Fruit fly (Drosophila melanogaster) whole organism, embryonic: ENCODE measurements around the gene CG9776.

Experiments used
- CG11085 ChIP-seq: fragments of 200-800 bp; sonication (Bioruptor generic); IDR thresholded peaks from 2 replicates; pipeline ENCODE4 v1.3.6; 2022; ENCODE audit warnings: missing biosample characterization, missing genetic modification characterization
- CG11093 ChIP-seq: fragments of 200-800 bp; sonication (Bioruptor generic); IDR thresholded peaks from 3 replicates; pipeline ENCODE4 v1.3.6; 2022; ENCODE audit warnings: missing biosample characterization, missing genetic modification characterization
- CG11696 ChIP-seq: fragments of 200-800 bp; sonication (Bioruptor generic); IDR thresholded peaks from 2 replicates; pipeline ENCODE4 v1.3.6; 2022; ENCODE audit warnings: missing biosample characterization, missing genetic modification characterization
- CG12071 ChIP-seq: fragments of 200-800 bp; sonication (Bioruptor generic); optimal IDR thresholded peaks from 3 replicates; lab custom pipeline; 2018; ENCODE audit warnings: missing biosample characterization, mild to moderate bottlenecking, missing genetic modification characterization
- CG12391 ChIP-seq: fragments of 200-800 bp; sonication (Bioruptor generic); optimal IDR thresholded peaks from 3 replicates; lab custom pipeline; 2018; ENCODE audit warnings: missing biosample characterization, mild to moderate bottlenecking, missing genetic modification characterization, moderate library complexity
- CG12744 ChIP-seq: fragments of 200-800 bp; sonication (Bioruptor generic); optimal IDR thresholded peaks from 2 replicates; lab custom pipeline; 2016; ENCODE audit warnings: missing biosample characterization, missing genetic modification characterization
- CG13296 ChIP-seq: fragments of 200-800 bp; sonication (Bioruptor generic); optimal IDR thresholded peaks from 3 replicates; lab custom pipeline; 2018; ENCODE audit warnings: missing biosample characterization, mild to moderate bottlenecking, missing genetic modification characterization
- CG14965 ChIP-seq: fragments of 200-800 bp; sonication (Bioruptor generic); optimal IDR thresholded peaks from 2 replicates; lab custom pipeline; 2016; ENCODE audit warnings: missing biosample characterization, missing genetic modification characterization, borderline replicate concordance
- CG16813 ChIP-seq: fragments of 200-800 bp; sonication (Bioruptor generic); IDR thresholded peaks from 3 replicates; pipeline ENCODE4 v1.3.6; 2022; ENCODE audit warnings: missing biosample characterization, missing genetic modification characterization; ENCODE audit not compliant: partially characterized antibody
- CG17829 ChIP-seq: fragments of 200-800 bp; optimal IDR thresholded peaks from 2 replicates; lab custom pipeline; 2019; ENCODE audit warnings: missing biosample characterization, mild to moderate bottlenecking, missing genetic modification characterization, moderate library complexity
- CG1792 ChIP-seq: fragments of 200-800 bp; sonication (Bioruptor generic); optimal IDR thresholded peaks from 2 replicates; lab custom pipeline; 2016; ENCODE audit warnings: missing biosample characterization, missing genetic modification characterization
- CG18764 ChIP-seq: fragments of 200-800 bp; sonication (Bioruptor generic); optimal IDR thresholded peaks from 3 replicates; lab custom pipeline; 2016; ENCODE audit warnings: missing biosample characterization, missing genetic modification characterization
- CG2889 ChIP-seq: fragments of 200-800 bp; sonication (Bioruptor generic); IDR thresholded peaks from 3 replicates; pipeline ENCODE4 v1.3.6; 2022; ENCODE audit warnings: missing biosample characterization, missing genetic modification characterization
- CG3847 ChIP-seq: fragments of 200-800 bp; sonication (Bioruptor generic); IDR thresholded peaks from 2 replicates; pipeline ENCODE4 v1.3.6; 2022; ENCODE audit warnings: missing biosample characterization, missing genetic modification characterization
- CG4282 ChIP-seq: fragments of 200-800 bp; sonication (Bioruptor generic); optimal IDR thresholded peaks from 2 replicates; lab custom pipeline; 2016; ENCODE audit warnings: missing biosample characterization, missing genetic modification characterization
- CG4424 ChIP-seq: fragments of 200-800 bp; sonication (Bioruptor generic); optimal IDR thresholded peaks from 3 replicates; lab custom pipeline; 2016; ENCODE audit warnings: missing biosample characterization, missing genetic modification characterization
- CG8478 ChIP-seq: fragments of >200 bp; optimal IDR thresholded peaks from 2 replicates; lab custom pipeline; 2018
- CG9609 ChIP-seq: fragments of 200-800 bp; sonication (Bioruptor generic); optimal IDR thresholded peaks from 3 replicates; lab custom pipeline; 2016; ENCODE audit warnings: missing biosample characterization, missing genetic modification characterization
- CoRest ChIP-seq: fragments of 200-800 bp; sonication (Bioruptor generic); optimal IDR thresholded peaks from 3 replicates; lab custom pipeline; 2018; ENCODE audit warnings: missing biosample characterization, mild to moderate bottlenecking, missing genetic modification characterization, moderate library complexity
- D ChIP-seq, 2 experiments: fragments of 200-800 bp in 1 of 2; fragments of >200 bp in 1 of 2; sonication (Bioruptor generic) in 1 of 2; optimal IDR thresholded peaks; 2 replicates in 1 of 2; 3 replicates in 1 of 2; lab custom pipeline; 2017; ENCODE audit warnings: mild to moderate bottlenecking in 1 of 2, missing biosample characterization in 1 of 2, missing genetic modification characterization in 1 of 2, missing genetic modification reagents in 1 of 2
- Dad ChIP-seq: fragments of 200-800 bp; sonication (Bioruptor generic); optimal IDR thresholded peaks from 3 replicates; lab custom pipeline; 2016; ENCODE audit warnings: missing biosample characterization, missing genetic modification characterization
- Dek ChIP-seq: fragments of 200-800 bp; sonication (Bioruptor generic); optimal IDR thresholded peaks from 3 replicates; lab custom pipeline; 2019; ENCODE audit warnings: missing biosample characterization, mild to moderate bottlenecking, missing genetic modification characterization, moderate library complexity
- Dip2 ChIP-seq: fragments of 200-800 bp; sonication (Bioruptor generic); IDR thresholded peaks from 2 replicates; pipeline ENCODE4 v1.3.6; 2022; ENCODE audit warnings: missing biosample characterization, missing genetic modification characterization
- Elba2 ChIP-seq: fragments of 200-800 bp; sonication (Bioruptor generic); optimal IDR thresholded peaks from 3 replicates; lab custom pipeline; 2016; ENCODE audit warnings: missing biosample characterization, missing genetic modification characterization
- Fer1 ChIP-seq: fragments of 200-800 bp; sonication (Bioruptor generic); optimal IDR thresholded peaks from 2 replicates; lab custom pipeline; 2017; ENCODE audit warnings: missing biosample characterization, mild to moderate bottlenecking, missing genetic modification characterization
- Gsc ChIP-seq: fragments of 200-800 bp; sonication (Bioruptor generic); IDR thresholded peaks from 2 replicates; pipeline ENCODE4 v1.3.6; 2022; ENCODE audit warnings: missing biosample characterization, missing genetic modification characterization
- Gug ChIP-seq: fragments of 200-800 bp; sonication (Bioruptor generic); IDR thresholded peaks from 4 replicates; pipeline ENCODE4 v1.3.6; 2022; ENCODE audit warnings: missing biosample characterization, missing genetic modification characterization
- Jarid2 ChIP-seq: fragments of 200-800 bp; sonication (Bioruptor generic); optimal IDR thresholded peaks from 3 replicates; lab custom pipeline; 2017; ENCODE audit warnings: mild to moderate bottlenecking, missing biosample characterization, missing genetic modification reagents, missing genetic modification characterization
- MBD-R2 ChIP-seq: fragments of 200-800 bp; sonication (Bioruptor generic); IDR thresholded peaks from 2 replicates; pipeline ENCODE4 v1.3.6; 2022; ENCODE audit warnings: missing biosample characterization, missing genetic modification characterization
- MESR4 ChIP-seq: fragments of 200-800 bp; sonication (Bioruptor generic); optimal IDR thresholded peaks from 2 replicates; lab custom pipeline; 2018; ENCODE audit warnings: missing biosample characterization, mild to moderate bottlenecking, missing genetic modification characterization, moderate library complexity
- Med ChIP-seq: fragments of 200-800 bp; sonication (Bioruptor generic); peaks from one replicate; lab custom pipeline; 2016; ENCODE audit warnings: missing biosample characterization, missing genetic modification characterization, mild to moderate bottlenecking, inconsistent platforms, moderate library complexity
- Rfx ChIP-seq: fragments of 200-800 bp; sonication (Bioruptor generic); IDR thresholded peaks from 2 replicates; pipeline ENCODE4 v1.3.6; 2022; ENCODE audit warnings: missing biosample characterization, missing genetic modification characterization
- Scr ChIP-seq: fragments of 200-800 bp; sonication (Bioruptor generic); IDR thresholded peaks from 2 replicates; pipeline ENCODE4 v1.3.6; 2022; ENCODE audit warnings: missing biosample characterization, missing genetic modification characterization; ENCODE audit not compliant: partially characterized antibody
- ara ChIP-seq: fragments of 200-800 bp; sonication (Bioruptor generic); IDR thresholded peaks from 2 replicates; pipeline ENCODE4 v1.3.6; 2022; ENCODE audit warnings: missing biosample characterization, missing genetic modification characterization
- dimm ChIP-seq: fragments of 200-800 bp; sonication (Bioruptor generic); IDR thresholded peaks from 2 replicates; pipeline ENCODE4 v1.3.6; 2022; ENCODE audit warnings: missing biosample characterization, missing genetic modification characterization
- dpn ChIP-seq, 2 experiments: fragments of 200-800 bp; sonication (Bioruptor generic); optimal IDR thresholded peaks; 3 replicates each; lab custom pipeline; 2016; ENCODE audit warnings: missing biosample characterization in 2 of 2, missing genetic modification characterization in 2 of 2
- fd3F ChIP-seq: fragments of 200-800 bp; sonication (Bioruptor generic); optimal IDR thresholded peaks from 2 replicates; lab custom pipeline; 2018; ENCODE audit warnings: missing biosample characterization, mild to moderate bottlenecking, missing genetic modification characterization, moderate library complexity
- gcm2 ChIP-seq: fragments of 200-800 bp; sonication (Bioruptor generic); optimal IDR thresholded peaks from 2 replicates; lab custom pipeline; 2016; ENCODE audit warnings: missing biosample characterization, missing genetic modification characterization
- gro ChIP-seq: fragments of 200-800 bp; sonication (Bioruptor generic); optimal IDR thresholded peaks from 2 replicates; lab custom pipeline; 2016; ENCODE audit warnings: missing biosample characterization, missing genetic modification characterization
- h ChIP-seq: fragments of >200 bp; optimal IDR thresholded peaks from 2 replicates; lab custom pipeline; 2017
- knrl ChIP-seq: fragments of 200-800 bp; sonication (Bioruptor generic); IDR thresholded peaks from 3 replicates; pipeline ENCODE4 v1.3.6; 2022; ENCODE audit warnings: missing biosample characterization, missing genetic modification characterization; ENCODE audit not compliant: partially characterized antibody
- lab ChIP-seq: fragments of 200-800 bp; sonication (Bioruptor generic); optimal IDR thresholded peaks from 3 replicates; lab custom pipeline; 2017; ENCODE audit warnings: missing biosample characterization, missing genetic modification characterization, mild to moderate bottlenecking, moderate library complexity, missing genetic modification reagents
- mirr ChIP-seq: fragments of 200-800 bp; sonication (Bioruptor generic); optimal IDR thresholded peaks from 3 replicates; lab custom pipeline; 2018; ENCODE audit warnings: missing biosample characterization, mild to moderate bottlenecking, missing genetic modification characterization
- schlank ChIP-seq: fragments of 200-800 bp; sonication (Bioruptor generic); optimal IDR thresholded peaks from 2 replicates; lab custom pipeline; 2018; ENCODE audit warnings: missing biosample characterization, mild to moderate bottlenecking, missing genetic modification characterization
- sim ChIP-seq: fragments of 200-800 bp; sonication (Bioruptor generic); IDR thresholded peaks from 2 replicates; pipeline ENCODE4 v1.3.6; 2022; ENCODE audit warnings: missing biosample characterization, missing genetic modification characterization
- slou ChIP-seq: fragments of 200-800 bp; sonication (Bioruptor generic); optimal IDR thresholded peaks from 3 replicates; lab custom pipeline; 2016; ENCODE audit warnings: missing biosample characterization, missing genetic modification characterization
- slp2 ChIP-seq: fragments of 200-800 bp; sonication (Bioruptor generic); optimal IDR thresholded peaks from 2 replicates; lab custom pipeline; 2016; ENCODE audit warnings: missing biosample characterization, missing genetic modification characterization
- sr ChIP-seq: fragments of 200-800 bp; sonication (Bioruptor generic); IDR thresholded peaks from 3 replicates; pipeline ENCODE4 v1.3.6; 2022; ENCODE audit warnings: missing biosample characterization, missing genetic modification characterization
- trh ChIP-seq: fragments of 200-800 bp; sonication (Bioruptor generic); optimal IDR thresholded peaks from 2 replicates; lab custom pipeline; 2016; ENCODE audit warnings: missing biosample characterization, missing genetic modification characterization
- ttk ChIP-seq: fragments of 200-800 bp; sonication (Bioruptor generic); IDR thresholded peaks from 2 replicates; pipeline ENCODE4 v2.1.2; 2022; ENCODE audit warnings: missing biosample characterization, missing genetic modification characterization
- yki ChIP-seq: fragments of >200 bp; optimal IDR thresholded peaks from 3 replicates; lab custom pipeline; 2018

Gene CG9776

DNA sequence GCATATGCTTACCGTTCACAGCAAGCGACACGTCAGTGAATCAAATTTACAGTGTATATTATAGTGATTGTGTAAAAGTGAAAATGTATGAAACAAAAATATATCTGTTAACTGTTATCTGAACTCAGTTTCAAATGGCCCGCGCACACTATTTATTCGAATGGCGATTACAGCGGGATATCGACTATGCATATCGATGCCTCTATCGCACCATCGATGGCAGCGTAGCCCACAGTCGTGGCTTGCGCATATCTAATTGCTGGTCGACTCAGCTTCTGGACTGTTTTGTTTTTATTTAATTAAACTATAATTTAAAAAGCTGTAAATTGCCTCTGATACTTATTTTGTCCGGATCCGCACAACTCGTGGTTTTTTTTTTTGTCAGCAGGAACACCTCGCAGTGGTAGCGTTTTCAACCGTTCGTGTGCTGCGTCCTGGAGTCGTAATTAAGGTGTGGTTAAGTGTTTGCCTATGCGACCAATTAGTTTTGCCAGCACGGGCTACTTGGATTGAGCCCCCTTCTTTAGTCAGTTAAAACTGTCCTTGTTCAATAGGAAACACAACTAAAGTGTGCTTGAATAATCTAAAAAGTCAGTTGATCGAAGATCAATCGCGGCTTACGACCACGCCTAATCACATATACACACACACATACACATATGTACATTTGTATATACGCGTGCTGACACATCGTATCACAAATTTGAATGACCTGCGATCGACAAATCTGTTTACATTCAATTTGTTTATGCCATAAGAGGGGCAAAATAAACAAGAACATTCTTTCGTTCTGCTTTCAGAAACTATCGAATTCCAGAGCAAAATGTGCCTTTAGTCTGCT lies 47.4 kb upstream of the CG9776 start, which contains the start of gene Cont (continued):
- TF ChIP-seq CG12391 (peak; percentile 20), Dad (no peak), dimm (GFP tag; lab: Robert Waterston, UW) (no peak), knrl (GFP tag; lab: Robert Waterston, UW) (peak; percentile 91), CG11696 (no peak), Dek (no peak), CG4424 (GFP tag; lab: Kevin White, UChicago) (no peak), h (lab: Kevin White, UChicago) (no peak), Gug (GFP tag; lab: Robert Waterston, UW) (peak; percentile 14; the same call in 1 of the 4 replicates), MESR4 (GFP tag; lab: Kevin White, UChicago) (peak; percentile 72), CG13296 (GFP tag; lab: Kevin White, UChicago) (no peak), CG14965 (GFP tag; lab: Kevin White, UChicago) (no peak), schlank (tag; lab: Kevin White, UChicago) (no peak), ttk (GFP tag; lab: Robert Waterston, UW) (no peak), slou (GFP tag; lab: Kevin White, UChicago) (no peak), CG1792 (GFP tag; lab: Kevin White, UChicago) (no peak), CG4282 (no peak), CG12744 (no peak), trh (GFP tag; lab: Kevin White, UChicago) (no peak), D (optimal IDR thresholded peaks at IDR 0.05; lab: Kevin White, UChicago) (no peak), D (GFP tag; optimal IDR thresholded peaks at IDR 0.05; lab: Kevin White, UChicago) (no peak), fd3F (GFP tag; lab: Kevin White, UChicago) (no peak), CG16813 (peak; percentile 93), CG11085 (GFP tag; lab: Robert Waterston, UW) (no peak), lab (no peak), sr (no peak), CG9609 (GFP tag; lab: Kevin White, UChicago) (no peak), yki (lab: Kevin White, UChicago) (no peak), Jarid2 (GFP tag; lab: Kevin White, UChicago) (no peak), CoRest (peak; percentile 2), CG11093 (GFP tag; lab: Robert Waterston, UW) (no peak), dpn (GFP tag; optimal IDR thresholded peaks at IDR 0.05; lab: Kevin White, UChicago) (no peak), Gsc (GFP tag; lab: Robert Waterston, UW) (no peak), sim (GFP tag; lab: Robert Waterston, UW) (no peak), gro (GFP tag; lab: Kevin White, UChicago) (peak; percentile 62), Dip2 (GFP tag; lab: Robert Waterston, UW) (no peak), Elba2 (peak; percentile 57), CG18764 (GFP tag; lab: Kevin White, UChicago) (no peak), slp2 (GFP tag; lab: Kevin White, UChicago) (no peak), Med (GFP tag; lab: Kevin White, UChicago) (peak; percentile 79), CG17829 (peak; percentile 24), Scr (GFP tag; lab: Robert Waterston, UW) (peak; percentile 91), CG2889 (GFP tag; lab: Robert Waterston, UW) (no peak), CG8478 (lab: Kevin White, UChicago) (no peak), gcm2 (no peak), MBD-R2 (peak; percentile 53; the same call in 1 of the 2 replicates), Rfx (GFP tag; lab: Robert Waterston, UW) (peak; percentile 59), CG12071 (GFP tag; lab: Kevin White, UChicago) (no peak), ara (GFP tag; lab: Robert Waterston, UW) (no peak), Fer1 (GFP tag; lab: Kevin White, UChicago) (peak; percentile 1), mirr (GFP tag; lab: Kevin White, UChicago) (no peak), CG3847 (no peak)
